Worm (Caenorhabditis elegans) whole organism, L2 larva: ENCODE results near the gene skpo-2.

Source experiments
- alr-1 ChIP-seq: fragments of 150-350 bp; optimal IDR thresholded peaks from 2 replicates; lab custom pipeline; 2014; ENCODE audit warnings: missing biosample characterization, missing genetic modification characterization
- lin-13 ChIP-seq: fragments of 150-350 bp; optimal IDR thresholded peaks from 2 replicates; lab custom pipeline; 2014; ENCODE audit warnings: missing biosample characterization, missing genetic modification reagents, missing genetic modification characterization

DNA sequence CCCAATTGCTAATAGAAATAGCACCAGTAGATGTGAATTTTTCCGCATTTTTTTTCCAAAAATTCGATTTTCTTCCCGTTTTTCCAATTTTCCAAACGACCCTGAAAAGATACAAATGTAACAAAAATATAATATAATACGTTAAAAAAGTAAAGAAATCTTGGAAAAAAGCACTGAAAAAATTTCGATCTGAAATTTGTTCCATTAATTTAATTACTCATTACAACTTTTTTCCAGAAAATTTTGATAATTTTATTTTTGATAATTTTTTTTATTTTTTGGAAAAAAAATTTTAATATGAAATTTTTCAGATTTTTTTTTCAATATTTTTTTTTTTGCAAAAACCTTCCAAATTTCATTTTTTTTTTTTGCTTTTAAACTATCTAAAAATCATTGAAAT is at the start of gene skpo-2:
- TF ChIP-seq alr-1 (tag; lab: Kevin White, UChicago) (no peak), lin-13 (GFP tag; lab: Kevin White, UChicago) (no peak)
